Fruit fly (Drosophila melanogaster) whole organism, embryonic: ENCODE measurements around the gene Ndfip.

Experiments
- Adf1 ChIP-seq: fragments of 200-800 bp; sonication (Bioruptor generic); IDR thresholded peaks from 2 replicates; pipeline ENCODE4 v1.3.6; 2022; ENCODE audit warnings: missing biosample characterization, missing genetic modification characterization
- Awh ChIP-seq: fragments of 200-800 bp; sonication (Bioruptor generic); IDR thresholded peaks from 2 replicates; pipeline ENCODE4, ENCODE4 v1.3.6; 2022; ENCODE audit warnings: missing biosample characterization, missing genetic modification characterization
- Bgb ChIP-seq: fragments of 200-800 bp; sonication (Bioruptor generic); IDR thresholded peaks from 2 replicates; pipeline ENCODE4 v1.3.6; 2022; ENCODE audit warnings: missing biosample characterization, missing genetic modification characterization; ENCODE audit not compliant: partially characterized antibody
- CG1024 ChIP-seq: fragments of 200-800 bp; sonication (Bioruptor generic); IDR thresholded peaks from 2 replicates; pipeline ENCODE4 v1.3.6; 2022; ENCODE audit warnings: missing biosample characterization, missing genetic modification characterization
- CG10462 ChIP-seq: fragments of 200-800 bp; sonication (Bioruptor generic); optimal IDR thresholded peaks from 2 replicates; lab custom pipeline; 2016; ENCODE audit warnings: missing biosample characterization, missing genetic modification characterization
- CG10565 ChIP-seq: fragments of 200-800 bp; sonication (Bioruptor generic); optimal IDR thresholded peaks from 3 replicates; lab custom pipeline; 2016; ENCODE audit warnings: missing biosample characterization, mild to moderate bottlenecking, missing genetic modification characterization
- CG11695 ChIP-seq: fragments of 200-800 bp; sonication (Bioruptor generic); IDR thresholded peaks from 3 replicates; pipeline ENCODE4 v1.3.6; 2022; ENCODE audit warnings: missing biosample characterization, missing genetic modification characterization
- CG11696 ChIP-seq: fragments of 200-800 bp; sonication (Bioruptor generic); IDR thresholded peaks from 2 replicates; pipeline ENCODE4 v1.3.6; 2022; ENCODE audit warnings: missing biosample characterization, missing genetic modification characterization
- CG16863 ChIP-seq: fragments of 200-800 bp; sonication (Bioruptor generic); optimal IDR thresholded peaks from 3 replicates; lab custom pipeline; 2016; ENCODE audit warnings: missing biosample characterization, missing genetic modification characterization
- CG18619 ChIP-seq: fragments of 200-800 bp; sonication (Bioruptor generic); optimal IDR thresholded peaks from 3 replicates; lab custom pipeline; 2017; ENCODE audit warnings: missing biosample characterization, mild to moderate bottlenecking, missing genetic modification characterization
- CG2875 ChIP-seq: fragments of 200-800 bp; sonication (Bioruptor generic); optimal IDR thresholded peaks from 2 replicates; lab custom pipeline; 2017; ENCODE audit warnings: missing biosample characterization, mild to moderate bottlenecking, missing genetic modification characterization, missing genetic modification reagents
- CG30431 ChIP-seq: fragments of 200-800 bp; sonication (Bioruptor generic); optimal IDR thresholded peaks from 2 replicates; lab custom pipeline; 2017; ENCODE audit warnings: missing biosample characterization, missing genetic modification characterization
- CG7357 ChIP-seq: fragments of 200-800 bp; sonication (Bioruptor generic); IDR thresholded peaks from 3 replicates; pipeline ENCODE4 v1.3.6; 2022; ENCODE audit warnings: missing biosample characterization, missing genetic modification characterization
- Chrac-16 ChIP-seq: fragments of 200-800 bp; sonication (Bioruptor generic); optimal IDR thresholded peaks from 3 replicates; lab custom pipeline; 2016; ENCODE audit warnings: missing biosample characterization, missing genetic modification characterization
- CkIIα-i1 ChIP-seq: fragments of 200-800 bp; sonication (Bioruptor generic); IDR thresholded peaks from 2 replicates; pipeline ENCODE4 v1.3.6; 2022; ENCODE audit warnings: missing biosample characterization, missing genetic modification characterization
- Deaf1 ChIP-seq: fragments of 200-800 bp; optimal IDR thresholded peaks from 3 replicates; lab custom pipeline; 2019; ENCODE audit warnings: missing biosample characterization, mild to moderate bottlenecking, missing genetic modification characterization, moderate library complexity
- Dek ChIP-seq: fragments of 200-800 bp; sonication (Bioruptor generic); optimal IDR thresholded peaks from 3 replicates; lab custom pipeline; 2019; ENCODE audit warnings: missing biosample characterization, mild to moderate bottlenecking, missing genetic modification characterization, moderate library complexity
- Fer3 ChIP-seq: fragments of 200-800 bp; sonication (Bioruptor generic); optimal IDR thresholded peaks from 2 replicates; lab custom pipeline; 2018; ENCODE audit warnings: missing biosample characterization, mild to moderate bottlenecking, missing genetic modification characterization, moderate library complexity
- Hr3 ChIP-seq: fragments of 200-800 bp; sonication (Bioruptor generic); optimal IDR thresholded peaks from 3 replicates; lab custom pipeline; 2016; ENCODE audit warnings: missing biosample characterization, missing genetic modification characterization
- Lhr ChIP-seq: fragments of 200-800 bp; sonication (Bioruptor generic); optimal IDR thresholded peaks from 3 replicates; lab custom pipeline; 2017; ENCODE audit warnings: mild to moderate bottlenecking, missing biosample characterization, missing genetic modification reagents, missing genetic modification characterization
- MTF-1 ChIP-seq: fragments of 200-800 bp; sonication (Bioruptor generic); optimal IDR thresholded peaks from 2 replicates; lab custom pipeline; 2018; ENCODE audit warnings: missing biosample characterization, mild to moderate bottlenecking, missing genetic modification characterization, borderline replicate concordance
- Meics ChIP-seq: fragments of 200-800 bp; sonication (Bioruptor generic); optimal IDR thresholded peaks from 2 replicates; lab custom pipeline; 2017; ENCODE audit warnings: missing biosample characterization, mild to moderate bottlenecking, missing genetic modification characterization
- Neu2 ChIP-seq: fragments of 200-800 bp; sonication (Bioruptor generic); optimal IDR thresholded peaks from 3 replicates; lab custom pipeline; 2016; ENCODE audit warnings: missing biosample characterization, missing genetic modification characterization, borderline replicate concordance
- PHDP ChIP-seq: fragments of 200-800 bp; sonication (Bioruptor generic); optimal IDR thresholded peaks from 3 replicates; lab custom pipeline; 2018; ENCODE audit warnings: missing biosample characterization, mild to moderate bottlenecking, missing genetic modification characterization, moderate library complexity
- TFAM ChIP-seq: fragments of 200-800 bp; sonication (Bioruptor generic); optimal IDR thresholded peaks from 2 replicates; lab custom pipeline; 2017; ENCODE audit warnings: missing biosample characterization, missing genetic modification characterization, inconsistent platforms
- Vsx1 ChIP-seq: fragments of 200-800 bp; sonication (Bioruptor generic); optimal IDR thresholded peaks from 2 replicates; lab custom pipeline; 2017; ENCODE audit warnings: missing biosample characterization, mild to moderate bottlenecking, missing genetic modification characterization, missing genetic modification reagents
- Xbp1 ChIP-seq: fragments of 200-800 bp; sonication (Bioruptor generic); optimal IDR thresholded peaks from 3 replicates; lab custom pipeline; 2016; ENCODE audit warnings: missing biosample characterization, mild to moderate bottlenecking, missing genetic modification characterization
- amos ChIP-seq: fragments of 200-800 bp; sonication (Bioruptor generic); IDR thresholded peaks from 2 replicates; pipeline ENCODE4 v1.3.6; 2022; ENCODE audit warnings: missing biosample characterization, missing genetic modification characterization; ENCODE audit not compliant: partially characterized antibody
- cato ChIP-seq: fragments of 200-800 bp; sonication (Bioruptor generic); optimal IDR thresholded peaks from 2 replicates; lab custom pipeline; 2016; ENCODE audit warnings: missing biosample characterization, missing genetic modification characterization, borderline replicate concordance
- chif ChIP-seq, 2 experiments: fragments of 200-800 bp; sonication (Bioruptor generic); optimal IDR thresholded peaks; 3 replicates each; lab custom pipeline; 2016; ENCODE audit warnings: missing biosample characterization in 2 of 2, missing genetic modification characterization in 2 of 2
- dan ChIP-seq: fragments of 200-800 bp; sonication (Bioruptor generic); IDR thresholded peaks from 2 replicates; pipeline ENCODE4 v1.3.6; 2022; ENCODE audit warnings: missing biosample characterization, missing genetic modification characterization
- danr ChIP-seq: fragments of 200-800 bp; sonication (Bioruptor generic); IDR thresholded peaks from 2 replicates; pipeline ENCODE4 v1.3.6; 2022; ENCODE audit warnings: missing biosample characterization, missing genetic modification characterization
- fd102C ChIP-seq: fragments of 200-800 bp; sonication (Bioruptor generic); optimal IDR thresholded peaks from 2 replicates; lab custom pipeline; 2018; ENCODE audit warnings: missing biosample characterization, mild to moderate bottlenecking, missing genetic modification characterization, moderate library complexity
- fru ChIP-seq: fragments of >200 bp; optimal IDR thresholded peaks from 2 replicates; lab custom pipeline; 2017
- gem ChIP-seq: fragments of 200-800 bp; sonication (Bioruptor generic); optimal IDR thresholded peaks from 2 replicates; lab custom pipeline; 2019; ENCODE audit warnings: missing biosample characterization, mild to moderate bottlenecking, missing genetic modification characterization, moderate library complexity
- her ChIP-seq: fragments of 200-800 bp; sonication (Bioruptor generic); optimal IDR thresholded peaks from 2 replicates; lab custom pipeline; 2016; ENCODE audit warnings: missing biosample characterization, missing genetic modification characterization
- hkb ChIP-seq, 2 experiments: fragments of 200-800 bp in 1 of 2; fragments of >200 bp in 1 of 2; sonication (Bioruptor generic) in 1 of 2; IDR thresholded peaks in 1 of 2; optimal IDR thresholded peaks in 1 of 2; 2 replicates each; pipeline versions ENCODE4 v1.3.6 to Lab custom; 2017 to 2022; ENCODE audit warnings: missing biosample characterization in 1 of 2, missing genetic modification characterization in 1 of 2
- insv ChIP-seq, 2 experiments: fragments of 200-800 bp; sonication (Bioruptor generic); optimal IDR thresholded peaks; 3 replicates each; lab custom pipeline; 2016 to 2018; ENCODE audit warnings: missing biosample characterization in 2 of 2, missing genetic modification characterization in 2 of 2
- ken ChIP-seq: fragments of 200-800 bp; sonication (Bioruptor generic); IDR thresholded peaks from 3 replicates; pipeline ENCODE4 v1.3.6; 2022; ENCODE audit warnings: missing biosample characterization, missing genetic modification characterization
- kni ChIP-seq: fragments of 200-800 bp; sonication (Bioruptor generic); optimal IDR thresholded peaks from 3 replicates; lab custom pipeline; 2017; ENCODE audit warnings: mild to moderate bottlenecking, missing biosample characterization, missing genetic modification reagents, missing genetic modification characterization
- p53 ChIP-seq: fragments of 200-800 bp; sonication (Bioruptor generic); optimal IDR thresholded peaks from 2 replicates; lab custom pipeline; 2016; ENCODE audit warnings: missing biosample characterization, missing genetic modification characterization
- pb ChIP-seq: fragments of 200-800 bp; sonication (Bioruptor generic); optimal IDR thresholded peaks from 3 replicates; lab custom pipeline; 2016; ENCODE audit warnings: missing biosample characterization, missing genetic modification characterization
- row ChIP-seq: fragments of 200-800 bp; sonication (Bioruptor generic); IDR thresholded peaks from 3 replicates; pipeline ENCODE4 v1.3.6; 2022; ENCODE audit warnings: missing biosample characterization, missing genetic modification characterization
- scrt ChIP-seq: fragments of 200-800 bp; sonication (Bioruptor generic); optimal IDR thresholded peaks from 2 replicates; lab custom pipeline; 2018; ENCODE audit warnings: missing biosample characterization, mild to moderate bottlenecking, missing genetic modification characterization, moderate library complexity
- slou ChIP-seq: fragments of 200-800 bp; sonication (Bioruptor generic); optimal IDR thresholded peaks from 3 replicates; lab custom pipeline; 2016; ENCODE audit warnings: missing biosample characterization, missing genetic modification characterization
- stc ChIP-seq: fragments of 200-800 bp; sonication (Bioruptor generic); IDR thresholded peaks from 2 replicates; pipeline ENCODE4 v1.3.6; 2022; ENCODE audit warnings: missing biosample characterization, missing genetic modification characterization
- tna ChIP-seq: fragments of 200-800 bp; sonication (Bioruptor generic); IDR thresholded peaks from 2 replicates; pipeline ENCODE4 v1.3.6; 2022; ENCODE audit warnings: missing biosample characterization, missing genetic modification characterization; ENCODE audit not compliant: partially characterized antibody
- toy ChIP-seq: fragments of 200-800 bp; sonication (Bioruptor generic); IDR thresholded peaks from 2 replicates; pipeline ENCODE4 v1.3.6; 2022; ENCODE audit warnings: missing biosample characterization, missing genetic modification characterization
- unc-4 ChIP-seq: fragments of 200-800 bp; sonication (Bioruptor generic); IDR thresholded peaks from 2 replicates; pipeline ENCODE4 v1.3.6; 2022; ENCODE audit warnings: missing biosample characterization, missing genetic modification characterization; ENCODE audit not compliant: partially characterized antibody
- wor ChIP-seq: fragments of 200-800 bp; sonication (Bioruptor generic); IDR thresholded peaks from 2 replicates; pipeline ENCODE4 v1.3.6; 2022; ENCODE audit warnings: missing biosample characterization, missing genetic modification characterization

Gene Ndfip

DNA sequence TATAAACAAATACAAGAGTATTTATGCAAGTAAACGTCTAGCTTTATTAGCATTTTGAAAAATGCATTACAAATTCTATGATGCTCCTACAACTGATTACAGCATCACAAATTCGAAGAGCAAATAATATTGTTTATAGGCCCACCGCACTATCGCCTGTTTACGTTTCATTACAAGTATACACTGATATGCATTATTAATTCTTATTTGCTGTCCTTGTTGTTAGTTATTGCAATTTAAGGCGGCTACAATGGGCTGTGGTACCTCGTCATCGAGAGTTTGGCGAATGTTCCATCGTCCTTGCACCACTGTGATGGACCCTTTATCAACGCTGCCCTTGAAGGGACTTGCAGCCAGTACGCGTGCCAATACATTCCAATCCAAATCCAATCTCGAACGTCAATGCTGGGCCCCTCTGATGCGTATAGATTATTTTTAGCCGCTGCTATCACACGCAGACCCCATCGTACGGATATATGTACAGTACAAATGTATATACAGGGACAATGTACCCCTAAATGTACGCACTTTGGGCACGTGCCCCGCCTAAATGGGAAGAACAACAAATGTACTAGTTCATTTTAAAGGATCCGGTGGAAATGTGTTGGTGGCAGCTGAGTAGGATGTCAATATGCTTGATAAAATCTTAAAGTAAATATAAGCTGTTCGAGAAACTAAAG lies 2.8 kb upstream of the Ndfip start (continued):
- TF ChIP-seq CkIIα-i1 (GFP tag; lab: Robert Waterston, UW) (no peak), CG10462 (GFP tag; lab: Kevin White, UChicago) (no peak), amos (GFP tag; lab: Robert Waterston, UW) (no peak), her (GFP tag; lab: Kevin White, UChicago) (no peak), Fer3 (tag; lab: Kevin White, UChicago) (no peak), slou (no peak), Chrac-16 (GFP tag; lab: Kevin White, UChicago) (no peak), CG18619 (GFP tag; lab: Kevin White, UChicago) (no peak), chif (GFP tag; optimal IDR thresholded peaks at IDR 0.05; lab: Kevin White, UChicago) (no peak), insv (GFP tag; optimal IDR thresholded peaks at IDR 0.05; lab: Kevin White, UChicago) (no peak), MTF-1 (GFP tag; lab: Kevin White, UChicago) (no peak), tna (GFP tag; lab: Robert Waterston, UW) (no peak), PHDP (tag; lab: Kevin White, UChicago) (no peak), CG10565 (GFP tag; lab: Kevin White, UChicago) (no peak), pb (GFP tag; lab: Kevin White, UChicago) (no peak), kni (no peak), CG16863 (GFP tag; lab: Kevin White, UChicago) (no peak), fd102C (GFP tag; lab: Kevin White, UChicago) (no peak), CG1024 (GFP tag; lab: Robert Waterston, UW) (0 out of 2 replicates have a peak, but pooled peaks have one; percentile 20), stc (GFP tag; lab: Robert Waterston, UW) (no peak), CG11695 (GFP tag; lab: Robert Waterston, UW) (no peak), CG11696 (GFP tag; lab: Robert Waterston, UW) (no peak), dan (GFP tag; lab: Robert Waterston, UW) (no peak), cato (GFP tag; lab: Kevin White, UChicago) (no peak), Meics (GFP tag; lab: Kevin White, UChicago) (no peak), TFAM (GFP tag; lab: Kevin White, UChicago) (no peak), Adf1 (GFP tag; lab: Robert Waterston, UW) (no peak), CG30431 (no peak), ken (no peak), toy (GFP tag; lab: Robert Waterston, UW) (no peak), Deaf1 (tag; lab: Kevin White, UChicago) (no peak), Neu2 (GFP tag; lab: Kevin White, UChicago) (no peak), Hr3 (GFP tag; lab: Kevin White, UChicago) (no peak), CG7357 (GFP tag; lab: Robert Waterston, UW) (no peak), p53 (GFP tag; lab: Kevin White, UChicago) (no peak), wor (GFP tag; lab: Robert Waterston, UW) (no peak), gem (tag; lab: Kevin White, UChicago) (peak; percentile 17), Bgb (GFP tag; lab: Robert Waterston, UW) (no peak), Lhr (GFP tag; lab: Kevin White, UChicago) (peak; percentile 8), fru (lab: Kevin White, UChicago) (no peak), CG2875 (GFP tag; lab: Kevin White, UChicago) (peak; percentile 33), hkb (optimal IDR thresholded peaks at IDR 0.05; lab: Kevin White, UChicago) (no peak), hkb (GFP tag; IDR thresholded peaks at IDR 0.05; lab: Robert Waterston, UW) (no peak), Awh (GFP tag; lab: Robert Waterston, UW) (no peak), unc-4 (GFP tag; lab: Robert Waterston, UW) (no peak), Xbp1 (GFP tag; lab: Kevin White, UChicago) (no peak), danr (no peak), scrt (no peak), Vsx1 (GFP tag; lab: Kevin White, UChicago) (no peak), Dek (no peak), row (GFP tag; lab: Robert Waterston, UW) (peak; percentile 31; the same call in 1 of the 3 replicates)
